Worm (Caenorhabditis elegans): ENCODE results near the gene fbxl-4.

The fbxl-4 gene

ce11 chrX:6598732-6599131 is 10.1 kb downstream of the fbxl-4 start, which contains the start of gene hic-1:
TSS of gene hic-1 (minus strand) at chrX:6598832.
- TF ChIP-seq mls-2 (tag; optimal IDR thresholded peaks at IDR 0.05) (no peak), nhr-2 (tag; optimal IDR thresholded peaks at IDR 0.05) (no peak), snpc-4 (tag; optimal IDR thresholded peaks at IDR 0.05) (no peak), pha-4 (tag; optimal IDR thresholded peaks at IDR 0.05) (no peak)

- TF ChIP-seq unc-39 (tag; optimal IDR thresholded peaks at IDR 0.05) (no peak), drap-1 (GFP tag; optimal IDR thresholded peaks at IDR 0.05) (no peak), ceh-39 (tag; optimal IDR thresholded peaks at IDR 0.05) (no peak), zip-8 (tag; optimal IDR thresholded peaks at IDR 0.05) (no peak), snpc-4 (tag; optimal IDR thresholded peaks at IDR 0.05) (no peak), elt-1 (tag; optimal IDR thresholded peaks at IDR 0.05; ENCODE audit: borderline replicate concordance, insufficient read depth) (no peak), mep-1 (tag; optimal IDR thresholded peaks at IDR 0.05) (no peak), cnd-1 (tag; optimal IDR thresholded peaks at IDR 0.05) (no peak), pha-4 (tag; optimal IDR thresholded peaks at IDR 0.05) (no peak), blmp-1 (tag; optimal IDR thresholded peaks at IDR 0.05) (no peak)
These were observed 13.4 kb downstream of the fbxl-4 start for ce11 chrX:6601967-6602366.

- TF ChIP-seq unc-120 (tag; optimal IDR thresholded peaks at IDR 0.05; ENCODE audit: poor library complexity, severe bottlenecking) = no peak
- TF ChIP-seq elt-1 (tag; optimal IDR thresholded peaks at IDR 0.05; ENCODE audit: borderline replicate concordance, insufficient read depth) = no peak
- TF ChIP-seq unc-39 (tag; optimal IDR thresholded peaks at IDR 0.05) = no peak
- no peak for TF ChIP-seq snpc-4 (tag; optimal IDR thresholded peaks at IDR 0.05)
- TF ChIP-seq ham-2 (GFP tag; optimal IDR thresholded peaks at IDR 0.05) = no peak
- TF ChIP-seq sem-2 (GFP tag; optimal IDR thresholded peaks at IDR 0.05) = no peak
- TF ChIP-seq nhr-28 (tag; optimal IDR thresholded peaks at IDR 0.05) = no peak
- TF ChIP-seq zip-8 (tag; optimal IDR thresholded peaks at IDR 0.05) = no peak
- no peak for TF ChIP-seq flh-1 (GFP tag; optimal IDR thresholded peaks at IDR 0.05)
- no peak for TF ChIP-seq lsy-2 (tag; optimal IDR thresholded peaks at IDR 0.05)
- no peak for TF ChIP-seq ces-1 (GFP tag; optimal IDR thresholded peaks at IDR 0.05)
- no peak for TF ChIP-seq ztf-11 (tag; optimal IDR thresholded peaks at IDR 0.05)
- no peak for TF ChIP-seq hlh-1 (tag; optimal IDR thresholded peaks at IDR 0.05)
- no peak for TF ChIP-seq tbx-8 (GFP tag; optimal IDR thresholded peaks at IDR 0.05)
- no peak for TF ChIP-seq mep-1 (tag; optimal IDR thresholded peaks at IDR 0.05)
- no peak for TF ChIP-seq cnd-1 (tag; optimal IDR thresholded peaks at IDR 0.05)
- TF ChIP-seq lin-13 (tag; optimal IDR thresholded peaks at IDR 0.05) = no peak
- no peak for TF ChIP-seq sptf-1 (tag; optimal IDR thresholded peaks at IDR 0.05)
- TF ChIP-seq pha-4 (tag; optimal IDR thresholded peaks at IDR 0.05) = no peak
These were observed 14.5 kb downstream of the fbxl-4 start, which contains the start of gene F23G4.1 for ce11 chrX:6603098-6603497. TSS of gene F23G4.1 (minus strand) at chrX:6603198.

ce11 chrX:6606991-6607390 is 18.4 kb downstream of the fbxl-4 start, which contains the start of gene cpr-6:
TSS of gene cpr-6 (plus strand) at chrX:6607207.
- TF ChIP-seq lin-32 (GFP tag; optimal IDR thresholded peaks at IDR 0.05) = no peak
- TF ChIP-seq sptf-1 (tag; optimal IDR thresholded peaks at IDR 0.05) = no peak
- no peak for TF ChIP-seq mep-1 (tag; optimal IDR thresholded peaks at IDR 0.05)
- TF ChIP-seq nhr-12 (tag; optimal IDR thresholded peaks at IDR 0.05) = no peak
- TF ChIP-seq sem-2 (GFP tag; optimal IDR thresholded peaks at IDR 0.05) = no peak
- TF ChIP-seq mls-2 (tag; optimal IDR thresholded peaks at IDR 0.05) = no peak
- TF ChIP-seq nhr-76 (tag; optimal IDR thresholded peaks at IDR 0.05) = no peak
- TF ChIP-seq ces-1 (GFP tag; optimal IDR thresholded peaks at IDR 0.05) = no peak
- TF ChIP-seq cnd-1 (tag; optimal IDR thresholded peaks at IDR 0.05) = no peak
- no peak for TF ChIP-seq unc-62 (GFP tag; optimal IDR thresholded peaks at IDR 0.05)
- no peak for TF ChIP-seq tbx-8 (GFP tag; optimal IDR thresholded peaks at IDR 0.05)
- TF ChIP-seq zip-8 (tag; optimal IDR thresholded peaks at IDR 0.05) = no peak
- no peak for TF ChIP-seq bed-3 (GFP tag; optimal IDR thresholded peaks at IDR 0.05)
- no peak for TF ChIP-seq lsy-2 (tag; optimal IDR thresholded peaks at IDR 0.05)
- TF ChIP-seq hlh-1 (tag; optimal IDR thresholded peaks at IDR 0.05) = no peak
- TF ChIP-seq elt-1 (tag; optimal IDR thresholded peaks at IDR 0.05; ENCODE audit: borderline replicate concordance, insufficient read depth) = no peak

ce11 chrX:6607599-6607998 is 19.0 kb downstream of the fbxl-4 start:
- TF ChIP-seq sptf-1 (tag; optimal IDR thresholded peaks at IDR 0.05) (no peak), lin-13 (tag; optimal IDR thresholded peaks at IDR 0.05) (no peak), ceh-43 (GFP tag; optimal IDR thresholded peaks at IDR 0.05) (no peak), zip-8 (tag; optimal IDR thresholded peaks at IDR 0.05) (no peak), ceh-39 (tag; optimal IDR thresholded peaks at IDR 0.05) (no peak), pha-4 (tag; optimal IDR thresholded peaks at IDR 0.05) (no peak), flh-1 (GFP tag; optimal IDR thresholded peaks at IDR 0.05) (no peak), elt-3 (tag; optimal IDR thresholded peaks at IDR 0.05) (no peak), cnd-1 (tag; optimal IDR thresholded peaks at IDR 0.05) (no peak), snpc-4 (tag; optimal IDR thresholded peaks at IDR 0.05) (no peak), unc-39 (tag; optimal IDR thresholded peaks at IDR 0.05) (no peak), hlh-1 (tag; optimal IDR thresholded peaks at IDR 0.05) (no peak), unc-120 (tag; optimal IDR thresholded peaks at IDR 0.05; ENCODE audit: poor library complexity, severe bottlenecking) (no peak), nhr-2 (tag; optimal IDR thresholded peaks at IDR 0.05) (no peak), nhr-76 (tag; optimal IDR thresholded peaks at IDR 0.05) (no peak)
